Fruit fly (Drosophila melanogaster) whole organism, embryonic: ENCODE results near the gene CG2611.

ENCODE experiments used
- Abd-B ChIP-seq: fragments of 200-800 bp; sonication (Bioruptor generic); optimal IDR thresholded peaks from 2 replicates; lab custom pipeline; 2018; ENCODE audit warnings: missing biosample characterization, mild to moderate bottlenecking, missing genetic modification characterization, moderate library complexity
- BEAF-32 ChIP-seq: fragments of 200-800 bp; sonication (Bioruptor generic); optimal IDR thresholded peaks from 3 replicates; lab custom pipeline; 2017; ENCODE audit warnings: missing biosample characterization, missing genetic modification characterization, mild to moderate bottlenecking, moderate library complexity, missing genetic modification reagents
- Blimp-1 ChIP-seq: fragments of 200-800 bp; sonication (Bioruptor generic); optimal IDR thresholded peaks from 3 replicates; lab custom pipeline; 2018; ENCODE audit warnings: missing biosample characterization, missing genetic modification characterization, mild to moderate bottlenecking, moderate library complexity, missing genetic modification reagents
- CG11247 ChIP-seq: fragments of 200-800 bp; sonication (Bioruptor generic); IDR thresholded peaks from 2 replicates; pipeline ENCODE4 v1.3.6; 2022; ENCODE audit warnings: missing biosample characterization, missing genetic modification characterization
- CG12155 ChIP-seq: fragments of 200-800 bp; sonication (Bioruptor generic); optimal IDR thresholded peaks from 3 replicates; lab custom pipeline; 2016; ENCODE audit warnings: missing biosample characterization, missing genetic modification characterization
- CG12391 ChIP-seq: fragments of 200-800 bp; sonication (Bioruptor generic); optimal IDR thresholded peaks from 3 replicates; lab custom pipeline; 2018; ENCODE audit warnings: missing biosample characterization, mild to moderate bottlenecking, missing genetic modification characterization, moderate library complexity
- CG13287 ChIP-seq: fragments of 200-800 bp; sonication (Bioruptor generic); IDR thresholded peaks from 2 replicates; pipeline ENCODE4 v1.3.6; 2022; ENCODE audit warnings: missing biosample characterization, missing genetic modification characterization; ENCODE audit not compliant: partially characterized antibody
- CG15073 ChIP-seq: fragments of 200-800 bp; sonication (Bioruptor generic); optimal IDR thresholded peaks from 2 replicates; lab custom pipeline; 2016; ENCODE audit warnings: missing biosample characterization, missing genetic modification characterization
- CG1602 ChIP-seq: fragments of 200-800 bp; sonication (Bioruptor generic); optimal IDR thresholded peaks from 3 replicates; lab custom pipeline; 2016; ENCODE audit warnings: missing biosample characterization, missing genetic modification characterization
- CG17568 ChIP-seq: fragments of 200-800 bp; sonication (Bioruptor generic); optimal IDR thresholded peaks from 2 replicates; lab custom pipeline; 2018; ENCODE audit warnings: missing biosample characterization, mild to moderate bottlenecking, missing genetic modification characterization, moderate library complexity
- CG17829 ChIP-seq: fragments of 200-800 bp; optimal IDR thresholded peaks from 2 replicates; lab custom pipeline; 2019; ENCODE audit warnings: missing biosample characterization, mild to moderate bottlenecking, missing genetic modification characterization, moderate library complexity
- CG2129 ChIP-seq: fragments of 200-800 bp; sonication (Bioruptor generic); IDR thresholded peaks from 2 replicates; pipeline ENCODE4 v1.3.6; 2022; ENCODE audit warnings: missing biosample characterization, missing genetic modification characterization; ENCODE audit not compliant: partially characterized antibody
- CG32767 ChIP-seq: fragments of 200-800 bp; sonication (Bioruptor generic); IDR thresholded peaks from 2 replicates; pipeline ENCODE4 v1.3.6; 2022; ENCODE audit warnings: missing biosample characterization, missing genetic modification characterization
- CG32772 ChIP-seq: fragments of 200-800 bp; sonication (Bioruptor generic); IDR thresholded peaks from 2 replicates; pipeline ENCODE4 v1.3.6; 2022; ENCODE audit warnings: missing biosample characterization, missing genetic modification characterization
- CG4328 ChIP-seq: fragments of 200-800 bp; sonication (Bioruptor generic); optimal IDR thresholded peaks from 3 replicates; lab custom pipeline; 2017; ENCODE audit warnings: missing biosample characterization, missing genetic modification reagents, missing genetic modification characterization
- CG4617 ChIP-seq: fragments of 200-800 bp; sonication (Bioruptor generic); optimal IDR thresholded peaks from 3 replicates; lab custom pipeline; 2016; ENCODE audit warnings: missing biosample characterization, missing genetic modification characterization, borderline replicate concordance
- CG7745 ChIP-seq: fragments of 200-800 bp; sonication (Bioruptor generic); optimal IDR thresholded peaks from 2 replicates; lab custom pipeline; 2018; ENCODE audit warnings: missing biosample characterization, mild to moderate bottlenecking, missing genetic modification characterization, moderate library complexity
- CG8765 ChIP-seq: fragments of 200-800 bp; sonication (Bioruptor generic); IDR thresholded peaks from 2 replicates; pipeline ENCODE4 v1.3.6; 2022; ENCODE audit warnings: missing biosample characterization, missing genetic modification characterization
- CG9876 ChIP-seq: fragments of 200-800 bp; sonication (Bioruptor generic); optimal IDR thresholded peaks from 2 replicates; lab custom pipeline; 2016; ENCODE audit warnings: missing biosample characterization, missing genetic modification characterization
- Dip2 ChIP-seq: fragments of 200-800 bp; sonication (Bioruptor generic); IDR thresholded peaks from 2 replicates; pipeline ENCODE4 v1.3.6; 2022; ENCODE audit warnings: missing biosample characterization, missing genetic modification characterization
- Elba2 ChIP-seq: fragments of 200-800 bp; sonication (Bioruptor generic); optimal IDR thresholded peaks from 3 replicates; lab custom pipeline; 2016; ENCODE audit warnings: missing biosample characterization, missing genetic modification characterization
- Gug ChIP-seq: fragments of 200-800 bp; sonication (Bioruptor generic); IDR thresholded peaks from 4 replicates; pipeline ENCODE4 v1.3.6; 2022; ENCODE audit warnings: missing biosample characterization, missing genetic modification characterization
- HmgZ ChIP-seq: fragments of 200-800 bp; sonication (Bioruptor generic); optimal IDR thresholded peaks from 2 replicates; lab custom pipeline; 2018; ENCODE audit warnings: missing biosample characterization, mild to moderate bottlenecking, missing genetic modification characterization
- Jarid2 ChIP-seq: fragments of 200-800 bp; sonication (Bioruptor generic); optimal IDR thresholded peaks from 3 replicates; lab custom pipeline; 2017; ENCODE audit warnings: mild to moderate bottlenecking, missing biosample characterization, missing genetic modification reagents, missing genetic modification characterization
- Kr ChIP-seq: fragments of 200-800 bp; sonication (Bioruptor generic); optimal IDR thresholded peaks from 2 replicates; lab custom pipeline; 2017; ENCODE audit warnings: missing biosample characterization, mild to moderate bottlenecking, missing genetic modification characterization
- MTF-1 ChIP-seq: fragments of 200-800 bp; sonication (Bioruptor generic); optimal IDR thresholded peaks from 2 replicates; lab custom pipeline; 2018; ENCODE audit warnings: missing biosample characterization, mild to moderate bottlenecking, missing genetic modification characterization, borderline replicate concordance
- NC2β ChIP-seq: fragments of 200-800 bp; sonication (Bioruptor generic); optimal IDR thresholded peaks from 2 replicates; lab custom pipeline; 2016; ENCODE audit warnings: missing biosample characterization, missing genetic modification characterization
- Oli ChIP-seq: fragments of 200-800 bp; sonication (Bioruptor generic); optimal IDR thresholded peaks from 2 replicates; lab custom pipeline; 2018; ENCODE audit warnings: missing biosample characterization, mild to moderate bottlenecking, missing genetic modification characterization, moderate library complexity
- Opbp ChIP-seq: fragments of 200-800 bp; sonication (Bioruptor generic); IDR thresholded peaks from 3 replicates; pipeline ENCODE4 v1.3.6; 2022; ENCODE audit warnings: missing biosample characterization, missing genetic modification characterization; ENCODE audit not compliant: partially characterized antibody
- Ptx1 ChIP-seq: fragments of 200-800 bp; sonication (Bioruptor generic); IDR thresholded peaks from 2 replicates; pipeline ENCODE4 v1.3.6; 2022; ENCODE audit warnings: missing biosample characterization, missing genetic modification characterization
- Ssrp ChIP-seq: fragments of 200-800 bp; sonication (Bioruptor generic); optimal IDR thresholded peaks from 2 replicates; lab custom pipeline; 2018; ENCODE audit warnings: missing biosample characterization, mild to moderate bottlenecking, missing genetic modification characterization, moderate library complexity
- Tbp ChIP-seq: fragments of >200 bp; optimal IDR thresholded peaks from 2 replicates; lab custom pipeline; 2018; ENCODE audit warnings: missing biosample characterization, missing genetic modification characterization
- ac ChIP-seq: fragments of 200-800 bp; sonication (Bioruptor generic); optimal IDR thresholded peaks from 3 replicates; lab custom pipeline; 2017; ENCODE audit warnings: missing biosample characterization, mild to moderate bottlenecking, missing genetic modification characterization
- ap ChIP-seq: fragments of 200-800 bp; sonication (Bioruptor generic); IDR thresholded peaks from 2 replicates; pipeline ENCODE4 v1.3.6; 2022; ENCODE audit warnings: missing biosample characterization, missing genetic modification characterization
- ase ChIP-seq: fragments of 200-800 bp; sonication (Bioruptor generic); IDR thresholded peaks from 3 replicates; pipeline ENCODE4 v1.3.6; 2022; ENCODE audit warnings: missing biosample characterization, missing genetic modification characterization
- ash1 ChIP-seq: fragments of 200-800 bp; sonication (Bioruptor generic); optimal IDR thresholded peaks from 2 replicates; lab custom pipeline; 2018; ENCODE audit warnings: missing biosample characterization, mild to moderate bottlenecking, missing genetic modification characterization
- crc ChIP-seq: fragments of 200-800 bp; sonication (Bioruptor generic); optimal IDR thresholded peaks from 2 replicates; lab custom pipeline; 2016; ENCODE audit warnings: missing biosample characterization, missing genetic modification characterization
- dati ChIP-seq: fragments of 200-800 bp; sonication (Bioruptor generic); IDR thresholded peaks from 2 replicates; pipeline ENCODE4 v1.3.6; 2022; ENCODE audit warnings: missing biosample characterization, missing genetic modification characterization
- ems ChIP-seq: fragments of 200-800 bp; sonication (Bioruptor generic); optimal IDR thresholded peaks from 3 replicates; lab custom pipeline; 2016; ENCODE audit warnings: missing biosample characterization, missing genetic modification characterization
- exex ChIP-seq: fragments of 200-800 bp; sonication (Bioruptor generic); optimal IDR thresholded peaks from 4 replicates; lab custom pipeline; 2018; ENCODE audit warnings: missing biosample characterization, mild to moderate bottlenecking, missing genetic modification characterization, moderate library complexity
- eyg ChIP-seq: fragments of 200-800 bp; sonication (Bioruptor generic); optimal IDR thresholded peaks from 3 replicates; lab custom pipeline; 2016; ENCODE audit warnings: missing biosample characterization, missing genetic modification characterization
- inv ChIP-seq: fragments of 200-800 bp; sonication (Bioruptor generic); IDR thresholded peaks from 2 replicates; pipeline ENCODE4 v1.3.6; 2022; ENCODE audit warnings: missing biosample characterization, missing genetic modification characterization; ENCODE audit not compliant: partially characterized antibody
- jigr1 ChIP-seq: fragments of 200-800 bp; sonication (Bioruptor generic); IDR thresholded peaks from 3 replicates; pipeline ENCODE4 v1.3.6; 2022; ENCODE audit warnings: missing biosample characterization, missing genetic modification characterization
- nmo ChIP-seq: fragments of 200-800 bp; sonication (Bioruptor generic); optimal IDR thresholded peaks from 2 replicates; lab custom pipeline; 2018; ENCODE audit warnings: missing biosample characterization, mild to moderate bottlenecking, missing genetic modification characterization, moderate library complexity
- oc ChIP-seq: fragments of 200-800 bp; sonication (Bioruptor generic); optimal IDR thresholded peaks from 2 replicates; lab custom pipeline; 2018; ENCODE audit warnings: missing biosample characterization, mild to moderate bottlenecking, missing genetic modification characterization, moderate library complexity
- phol ChIP-seq: fragments of 200-800 bp; sonication (Bioruptor generic); optimal IDR thresholded peaks from 3 replicates; lab custom pipeline; 2018; ENCODE audit warnings: missing biosample characterization, mild to moderate bottlenecking, missing genetic modification characterization, moderate library complexity
- sens-2 ChIP-seq: fragments of 200-800 bp; sonication (Bioruptor generic); IDR thresholded peaks from 2 replicates; pipeline ENCODE4 v1.3.6; 2022; ENCODE audit warnings: missing biosample characterization, missing genetic modification characterization
- sr ChIP-seq: fragments of 200-800 bp; sonication (Bioruptor generic); IDR thresholded peaks from 3 replicates; pipeline ENCODE4 v1.3.6; 2022; ENCODE audit warnings: missing biosample characterization, missing genetic modification characterization
- trh ChIP-seq: fragments of 200-800 bp; sonication (Bioruptor generic); optimal IDR thresholded peaks from 2 replicates; lab custom pipeline; 2016; ENCODE audit warnings: missing biosample characterization, missing genetic modification characterization
- wek ChIP-seq: fragments of 200-800 bp; sonication (Bioruptor generic); optimal IDR thresholded peaks from 3 replicates; lab custom pipeline; 2018; ENCODE audit warnings: missing biosample characterization, mild to moderate bottlenecking, missing genetic modification characterization, moderate library complexity
- z ChIP-seq: fragments of 200-800 bp; sonication (Bioruptor generic); IDR thresholded peaks from 3 replicates; pipeline ENCODE4 v1.3.6; 2022; ENCODE audit warnings: missing biosample characterization, missing genetic modification characterization

CG2611 gene

dm6 chr2L:20649891-20650290, at the start of gene CG2611 (continued):
- no peak for TF ChIP-seq eyg (GFP tag; lab: Kevin White, UChicago)
- TF ChIP-seq ase: peak; percentile 38; the same call in 1 of the 3 replicates
- TF ChIP-seq Abd-B (GFP tag; lab: Kevin White, UChicago): no peak
- peak; percentile 67 for TF ChIP-seq HmgZ
- no peak for TF ChIP-seq Opbp (GFP tag; lab: Robert Waterston, UW)
- peak; percentile 12 for TF ChIP-seq CG4617
- no peak for TF ChIP-seq trh
- TF ChIP-seq Tbp: no peak
- TF ChIP-seq ac: no peak
- TF ChIP-seq CG1602 (GFP tag; lab: Kevin White, UChicago): no peak
- TF ChIP-seq Jarid2 (GFP tag; lab: Kevin White, UChicago): no peak
- TF ChIP-seq CG2129 (GFP tag; lab: Robert Waterston, UW): no peak
- no peak for TF ChIP-seq Blimp-1 (GFP tag; lab: Kevin White, UChicago)
- TF ChIP-seq CG7745 (tag; lab: Kevin White, UChicago): no peak
- peak; percentile 55 for TF ChIP-seq BEAF-32 (GFP tag; lab: Kevin White, UChicago)
- no peak; the same call in 1 of the 2 replicates for TF ChIP-seq CG8765 (GFP tag; lab: Robert Waterston, UW)
- TF ChIP-seq wek: no peak
- TF ChIP-seq sens-2 (GFP tag; lab: Robert Waterston, UW): 0 out of 2 replicates have a peak, but pooled peaks have one; percentile 23
- peak; percentile 39 for TF ChIP-seq NC2β (GFP tag; lab: Kevin White, UChicago)
- TF ChIP-seq crc (GFP tag; lab: Kevin White, UChicago): no peak
- TF ChIP-seq Gug (GFP tag; lab: Robert Waterston, UW): peak; percentile 45; the same call in 1 of the 4 replicates
- no peak for TF ChIP-seq CG15073 (GFP tag; lab: Kevin White, UChicago)
- TF ChIP-seq CG32772 (GFP tag; lab: Robert Waterston, UW): no peak
- no peak for TF ChIP-seq CG13287 (GFP tag; lab: Robert Waterston, UW)
- TF ChIP-seq MTF-1 (GFP tag; lab: Kevin White, UChicago): no peak
- TF ChIP-seq CG9876 (GFP tag; lab: Kevin White, UChicago): no peak
- peak; percentile 55 for TF ChIP-seq nmo (GFP tag; lab: Kevin White, UChicago)
- 0 out of 2 replicates have a peak, but pooled peaks have one; percentile 42 for TF ChIP-seq dati (GFP tag; lab: Robert Waterston, UW)
- no peak for TF ChIP-seq Kr
- TF ChIP-seq CG17568 (GFP tag; lab: Kevin White, UChicago): no peak
- TF ChIP-seq phol (tag; lab: Kevin White, UChicago): peak; percentile 51
- no peak for TF ChIP-seq Elba2 (GFP tag; lab: Kevin White, UChicago)
- peak; percentile 5 for TF ChIP-seq ems
- peak; percentile 58 for TF ChIP-seq Ptx1 (GFP tag; lab: Robert Waterston, UW)
- TF ChIP-seq CG11247 (GFP tag; lab: Robert Waterston, UW): peak; percentile 39; the same call in 1 of the 2 replicates
- no peak for TF ChIP-seq Dip2 (GFP tag; lab: Robert Waterston, UW)
- peak; percentile 42 for TF ChIP-seq Ssrp
- TF ChIP-seq sr (GFP tag; lab: Robert Waterston, UW): no peak
- TF ChIP-seq ash1 (GFP tag; lab: Kevin White, UChicago): no peak
- no peak for TF ChIP-seq z (GFP tag; lab: Robert Waterston, UW)
- peak; percentile 63 for TF ChIP-seq CG12391 (tag; lab: Kevin White, UChicago)
- TF ChIP-seq exex: no peak
- TF ChIP-seq jigr1 (GFP tag; lab: Robert Waterston, UW): no peak
- no peak for TF ChIP-seq oc
- no peak for TF ChIP-seq CG4328
- no peak for TF ChIP-seq CG32767
- peak; percentile 26 for TF ChIP-seq CG17829 (tag; lab: Kevin White, UChicago)
- no peak for TF ChIP-seq Oli
- TF ChIP-seq inv (GFP tag; lab: Robert Waterston, UW): no peak
- peak; percentile 46 for TF ChIP-seq CG12155 (GFP tag; lab: Kevin White, UChicago)
- no peak for TF ChIP-seq ap
